Fruit fly (Drosophila melanogaster) whole organism, wandering third instar larva: ENCODE data around the gene CG31174.

Experiments
- CrebA ChIP-seq: fragments of 200-800 bp; sonication (Bioruptor generic); optimal IDR thresholded peaks from 2 replicates; lab custom pipeline; 2016; ENCODE audit warnings: missing biosample characterization, mild to moderate bottlenecking, missing genetic modification characterization, borderline replicate concordance
- Dfd ChIP-seq: fragments of >200 bp; optimal IDR thresholded peaks from 2 replicates; lab custom pipeline; 2017; ENCODE audit warnings: missing biosample characterization, missing genetic modification characterization
- Dif ChIP-seq: fragments of 200-275, 200-300 bp; sonication (Bioruptor generic); optimal IDR thresholded peaks from 2 replicates; lab custom pipeline; 2018; ENCODE audit warnings: missing biosample characterization, missing genetic modification characterization; ENCODE audit not compliant: partially characterized antibody
- GATAd ChIP-seq: sonication (Bioruptor generic); optimal IDR thresholded peaks from 2 replicates; lab custom pipeline; 2016; ENCODE audit warnings: missing biosample characterization, missing genetic modification characterization
- Hr78 ChIP-seq: fragments of >200 bp; optimal IDR thresholded peaks from 2 replicates; lab custom pipeline; 2017; ENCODE audit warnings: missing biosample characterization, missing genetic modification characterization
- N ChIP-seq: fragments of >200 bp; optimal IDR thresholded peaks from 2 replicates; lab custom pipeline; 2018; ENCODE audit warnings: missing biosample characterization, missing external identifiers, missing genetic modification characterization
- OdsH ChIP-seq: fragments of 200-800 bp; sonication (Bioruptor generic); optimal IDR thresholded peaks from 2 replicates; lab custom pipeline; 2016; ENCODE audit warnings: missing biosample characterization, mild to moderate bottlenecking, missing genetic modification characterization
- Rel ChIP-seq, 2 experiments: fragments of 200-800 bp; sonication (Bioruptor generic) in 1 of 2; optimal IDR thresholded peaks; 2 replicates in 1 of 2; 3 replicates in 1 of 2; lab custom pipeline; 2016 to 2019; ENCODE audit warnings: mild to moderate bottlenecking in 2 of 2, missing biosample characterization in 2 of 2, missing genetic modification characterization in 2 of 2, moderate library complexity in 1 of 2
- lola ChIP-seq: fragments of >200 bp; optimal IDR thresholded peaks from 2 replicates; lab custom pipeline; 2017; ENCODE audit warnings: missing biosample characterization, missing genetic modification characterization
- sv ChIP-seq: fragments of 200-800 bp; sonication (Bioruptor generic); optimal IDR thresholded peaks from 3 replicates; lab custom pipeline; 2016; ENCODE audit warnings: missing biosample characterization, missing genetic modification characterization
- woc ChIP-seq: sonication (Bioruptor generic); optimal IDR thresholded peaks from 2 replicates; lab custom pipeline; 2016; ENCODE audit warnings: missing biosample characterization, mild to moderate bottlenecking, missing genetic modification characterization

Gene CG31174

dm6 chr3R:21821684-21822561 lies 47.4 kb downstream of the CG31174 start:
- TF ChIP-seq woc (no peak), Dif (peak; percentile 69), sv (GFP tag; lab: Kevin White, UChicago) (no peak), N (GFP tag; lab: Kevin White, UChicago) (peak; percentile 0), GATAd (GFP tag; lab: Kevin White, UChicago) (no peak), Hr78 (GFP tag; lab: Kevin White, UChicago) (no peak), Rel (GFP tag; optimal IDR thresholded peaks at IDR 0.05; lab: Kevin White, UChicago) (no peak), Rel (tag; optimal IDR thresholded peaks at IDR 0.05; lab: Kevin White, UChicago) (peak; percentile 87), OdsH (GFP tag; lab: Kevin White, UChicago) (no peak), lola (GFP tag; lab: Kevin White, UChicago) (no peak), Dfd (GFP tag; lab: Kevin White, UChicago) (peak; percentile 51), CrebA (GFP tag; lab: Kevin White, UChicago) (no peak)
